Fruit fly (Drosophila melanogaster) whole organism, embryonic: ENCODE data around the gene SPR.

ENCODE experiments used
- Ada2b ChIP-seq: fragments of 200-800 bp; sonication (Bioruptor generic); IDR thresholded peaks from 2 replicates; pipeline ENCODE4 v1.3.6; 2022; ENCODE audit warnings: missing biosample characterization, missing genetic modification characterization
- B-H2 ChIP-seq: fragments of 200-800 bp; sonication (Bioruptor generic); optimal IDR thresholded peaks from 2 replicates; lab custom pipeline; 2018; ENCODE audit warnings: missing biosample characterization, mild to moderate bottlenecking, missing genetic modification characterization
- CG10147 ChIP-seq: fragments of 200-800 bp; sonication (Bioruptor generic); optimal IDR thresholded peaks from 2 replicates; lab custom pipeline; 2019; ENCODE audit warnings: missing biosample characterization, mild to moderate bottlenecking, missing genetic modification characterization, moderate library complexity
- CG10431 ChIP-seq: fragments of 200-800 bp; sonication (Bioruptor generic); optimal IDR thresholded peaks from 3 replicates; lab custom pipeline; 2018; ENCODE audit warnings: missing biosample characterization, mild to moderate bottlenecking, missing genetic modification characterization
- CG11695 ChIP-seq: fragments of 200-800 bp; sonication (Bioruptor generic); IDR thresholded peaks from 3 replicates; pipeline ENCODE4 v1.3.6; 2022; ENCODE audit warnings: missing biosample characterization, missing genetic modification characterization
- CG1233 ChIP-seq: fragments of 200-800 bp; sonication (Bioruptor generic); optimal IDR thresholded peaks from 4 replicates; lab custom pipeline; 2018; ENCODE audit warnings: missing biosample characterization, mild to moderate bottlenecking, missing genetic modification characterization
- CG13894 ChIP-seq: fragments of 200-800 bp; sonication (Bioruptor generic); optimal IDR thresholded peaks from 3 replicates; lab custom pipeline; 2018; ENCODE audit warnings: missing biosample characterization, mild to moderate bottlenecking, missing genetic modification characterization, moderate library complexity
- CG15696 ChIP-seq: fragments of 200-800 bp; sonication (Bioruptor generic); optimal IDR thresholded peaks from 2 replicates; lab custom pipeline; 2019; ENCODE audit warnings: missing biosample characterization, mild to moderate bottlenecking, missing genetic modification characterization, moderate library complexity
- CG17186 ChIP-seq: fragments of 200-800 bp; sonication (Bioruptor generic); optimal IDR thresholded peaks from 3 replicates; lab custom pipeline; 2017; ENCODE audit warnings: missing biosample characterization, missing genetic modification reagents, missing genetic modification characterization
- CG17385 ChIP-seq: fragments of 200-800 bp; sonication (Bioruptor generic); optimal IDR thresholded peaks from 3 replicates; lab custom pipeline; 2018; ENCODE audit warnings: missing biosample characterization, mild to moderate bottlenecking, missing genetic modification characterization
- CG17829 ChIP-seq: fragments of 200-800 bp; optimal IDR thresholded peaks from 2 replicates; lab custom pipeline; 2019; ENCODE audit warnings: missing biosample characterization, mild to moderate bottlenecking, missing genetic modification characterization, moderate library complexity
- CG32532 ChIP-seq: fragments of 200-800 bp; sonication (Bioruptor generic); IDR thresholded peaks from 2 replicates; pipeline ENCODE4 v1.3.6; 2022; ENCODE audit warnings: missing biosample characterization, missing genetic modification characterization
- CG3407 ChIP-seq: fragments of 200-800 bp; sonication (Bioruptor generic); optimal IDR thresholded peaks from 2 replicates; lab custom pipeline; 2018; ENCODE audit warnings: missing biosample characterization, mild to moderate bottlenecking, missing genetic modification characterization
- CG8290 ChIP-seq, 3 experiments: fragments of 200-800 bp; sonication (Bioruptor generic); optimal IDR thresholded peaks; 2 replicates each; lab custom pipeline; 2016 to 2019; ENCODE audit warnings: missing biosample characterization in 3 of 3, missing genetic modification characterization in 3 of 3, mild to moderate bottlenecking in 2 of 3, moderate library complexity in 1 of 3
- CG8478 ChIP-seq: fragments of >200 bp; optimal IDR thresholded peaks from 2 replicates; lab custom pipeline; 2018
- CG9215 ChIP-seq: fragments of 200-800 bp; sonication (Bioruptor generic); IDR thresholded peaks from 2 replicates; pipeline ENCODE4 v1.3.6; 2022; ENCODE audit warnings: missing biosample characterization, missing genetic modification characterization
- Camta ChIP-seq: fragments of 200-800 bp; sonication (Bioruptor generic); optimal IDR thresholded peaks from 2 replicates; lab custom pipeline; 2016; ENCODE audit warnings: missing biosample characterization, missing genetic modification characterization
- Doc3 ChIP-seq: fragments of 200-800 bp; sonication (Bioruptor generic); IDR thresholded peaks from 3 replicates; pipeline ENCODE4 v1.3.6; 2022; ENCODE audit warnings: missing biosample characterization, missing genetic modification characterization; ENCODE audit not compliant: partially characterized antibody
- E2f1 ChIP-seq: fragments of 200-800 bp; sonication (Bioruptor generic); IDR thresholded peaks from 2 replicates; pipeline ENCODE4 v1.3.6; 2022; ENCODE audit warnings: missing biosample characterization, missing genetic modification characterization
- Elba2 ChIP-seq: fragments of 200-800 bp; sonication (Bioruptor generic); optimal IDR thresholded peaks from 3 replicates; lab custom pipeline; 2016; ENCODE audit warnings: missing biosample characterization, missing genetic modification characterization
- HHEX ChIP-seq: fragments of 200-800 bp; sonication (Bioruptor generic); optimal IDR thresholded peaks from 3 replicates; lab custom pipeline; 2017; ENCODE audit warnings: missing biosample characterization, mild to moderate bottlenecking, missing genetic modification characterization, missing genetic modification reagents
- Hand ChIP-seq: fragments of 200-800 bp; sonication (Bioruptor generic); optimal IDR thresholded peaks from 2 replicates; lab custom pipeline; 2017; ENCODE audit warnings: mild to moderate bottlenecking, missing biosample characterization, missing genetic modification reagents, missing genetic modification characterization
- Hsf ChIP-seq: fragments of 200-800 bp; sonication (Bioruptor generic); optimal IDR thresholded peaks from 3 replicates; lab custom pipeline; 2016; ENCODE audit warnings: missing biosample characterization, missing genetic modification characterization
- Myb ChIP-seq: fragments of 200-800 bp; sonication (Bioruptor generic); optimal IDR thresholded peaks from 2 replicates; lab custom pipeline; 2016; ENCODE audit warnings: missing biosample characterization, missing genetic modification characterization
- NFAT ChIP-seq: fragments of 200-800 bp; sonication (Bioruptor generic); IDR thresholded peaks from 2 replicates; pipeline ENCODE4 v1.3.6; 2022; ENCODE audit warnings: missing biosample characterization, missing genetic modification characterization
- Nf-YB ChIP-seq: fragments of 200-800 bp; sonication (Bioruptor generic); optimal IDR thresholded peaks from 3 replicates; lab custom pipeline; 2019; ENCODE audit warnings: missing biosample characterization, mild to moderate bottlenecking, missing genetic modification characterization, moderate library complexity
- PHDP ChIP-seq: fragments of 200-800 bp; sonication (Bioruptor generic); optimal IDR thresholded peaks from 3 replicates; lab custom pipeline; 2018; ENCODE audit warnings: missing biosample characterization, mild to moderate bottlenecking, missing genetic modification characterization, moderate library complexity
- Pdp1 ChIP-seq, 2 experiments: fragments of 200-800 bp; sonication (Bioruptor generic); optimal IDR thresholded peaks; 3 replicates each; lab custom pipeline; 2016; ENCODE audit warnings: missing biosample characterization in 2 of 2, missing genetic modification characterization in 2 of 2, mild to moderate bottlenecking in 1 of 2, moderate library complexity in 1 of 2
- Scr ChIP-seq: fragments of 200-800 bp; sonication (Bioruptor generic); IDR thresholded peaks from 2 replicates; pipeline ENCODE4 v1.3.6; 2022; ENCODE audit warnings: missing biosample characterization, missing genetic modification characterization; ENCODE audit not compliant: partially characterized antibody
- amos ChIP-seq: fragments of 200-800 bp; sonication (Bioruptor generic); IDR thresholded peaks from 2 replicates; pipeline ENCODE4 v1.3.6; 2022; ENCODE audit warnings: missing biosample characterization, missing genetic modification characterization; ENCODE audit not compliant: partially characterized antibody
- caup ChIP-seq: fragments of 200-800 bp; sonication (Bioruptor generic); optimal IDR thresholded peaks from 3 replicates; lab custom pipeline; 2017; ENCODE audit warnings: missing biosample characterization, mild to moderate bottlenecking, missing genetic modification characterization, moderate library complexity; ENCODE audit not compliant: severe bottlenecking
- cg ChIP-seq: fragments of 200-800 bp; sonication (Bioruptor generic); optimal IDR thresholded peaks from 3 replicates; lab custom pipeline; 2019; ENCODE audit warnings: missing biosample characterization, mild to moderate bottlenecking, missing genetic modification characterization, moderate library complexity
- ems ChIP-seq: fragments of 200-800 bp; sonication (Bioruptor generic); optimal IDR thresholded peaks from 3 replicates; lab custom pipeline; 2016; ENCODE audit warnings: missing biosample characterization, missing genetic modification characterization
- gce ChIP-seq: fragments of 200-800 bp; sonication (Bioruptor generic); IDR thresholded peaks from 3 replicates; pipeline ENCODE4 v1.3.6; 2022; ENCODE audit warnings: missing biosample characterization, missing genetic modification characterization
- gcm2 ChIP-seq: fragments of 200-800 bp; sonication (Bioruptor generic); optimal IDR thresholded peaks from 2 replicates; lab custom pipeline; 2016; ENCODE audit warnings: missing biosample characterization, missing genetic modification characterization
- gsb-n ChIP-seq: fragments of 200-800 bp; sonication (Bioruptor generic); optimal IDR thresholded peaks from 3 replicates; lab custom pipeline; 2018; ENCODE audit warnings: missing biosample characterization, mild to moderate bottlenecking, missing genetic modification characterization
- kah ChIP-seq: fragments of 200-800 bp; sonication (Bioruptor generic); optimal IDR thresholded peaks from 2 replicates; lab custom pipeline; 2018; ENCODE audit warnings: missing biosample characterization, mild to moderate bottlenecking, missing genetic modification characterization
- nau ChIP-seq: fragments of 200-800 bp; sonication (Bioruptor generic); optimal IDR thresholded peaks from 3 replicates; lab custom pipeline; 2017; ENCODE audit warnings: missing biosample characterization, mild to moderate bottlenecking, missing genetic modification characterization, missing genetic modification reagents
- nerfin-2 ChIP-seq: fragments of 200-800 bp; sonication (Bioruptor generic); IDR thresholded peaks from 2 replicates; pipeline ENCODE4 v1.3.6; 2022; ENCODE audit warnings: missing biosample characterization, missing genetic modification characterization; ENCODE audit not compliant: partially characterized antibody
- pros ChIP-seq: fragments of 200-800 bp; sonication (Bioruptor generic); optimal IDR thresholded peaks from 3 replicates; lab custom pipeline; 2019; ENCODE audit warnings: missing biosample characterization, mild to moderate bottlenecking, missing genetic modification characterization, moderate library complexity
- seq ChIP-seq: fragments of 200-800 bp; sonication (Bioruptor generic); IDR thresholded peaks from 2 replicates; pipeline ENCODE4 v1.3.6; 2022; ENCODE audit warnings: missing biosample characterization, missing genetic modification characterization
- sna ChIP-seq: fragments of 200-800 bp; sonication (Bioruptor generic); IDR thresholded peaks from 2 replicates; pipeline ENCODE4 v1.3.6; 2022; ENCODE audit warnings: missing biosample characterization, missing genetic modification characterization; ENCODE audit not compliant: partially characterized antibody
- sqz ChIP-seq: fragments of 200-800 bp; sonication (Bioruptor generic); optimal IDR thresholded peaks from 3 replicates; lab custom pipeline; 2018; ENCODE audit warnings: missing biosample characterization, mild to moderate bottlenecking, missing genetic modification characterization
- ssp ChIP-seq: fragments of 200-800 bp; sonication (Bioruptor generic); IDR thresholded peaks from 2 replicates; pipeline ENCODE4 v1.3.6; 2022; ENCODE audit warnings: missing biosample characterization, missing genetic modification characterization
- trh ChIP-seq: fragments of 200-800 bp; sonication (Bioruptor generic); optimal IDR thresholded peaks from 2 replicates; lab custom pipeline; 2016; ENCODE audit warnings: missing biosample characterization, missing genetic modification characterization
- ttk ChIP-seq: fragments of 200-800 bp; sonication (Bioruptor generic); IDR thresholded peaks from 2 replicates; pipeline ENCODE4 v2.1.2; 2022; ENCODE audit warnings: missing biosample characterization, missing genetic modification characterization
- zen ChIP-seq: fragments of 200-800 bp; sonication (Bioruptor generic); optimal IDR thresholded peaks from 3 replicates; lab custom pipeline; 2018; ENCODE audit warnings: missing biosample characterization, mild to moderate bottlenecking, missing genetic modification characterization, moderate library complexity

SPR gene

DNA sequence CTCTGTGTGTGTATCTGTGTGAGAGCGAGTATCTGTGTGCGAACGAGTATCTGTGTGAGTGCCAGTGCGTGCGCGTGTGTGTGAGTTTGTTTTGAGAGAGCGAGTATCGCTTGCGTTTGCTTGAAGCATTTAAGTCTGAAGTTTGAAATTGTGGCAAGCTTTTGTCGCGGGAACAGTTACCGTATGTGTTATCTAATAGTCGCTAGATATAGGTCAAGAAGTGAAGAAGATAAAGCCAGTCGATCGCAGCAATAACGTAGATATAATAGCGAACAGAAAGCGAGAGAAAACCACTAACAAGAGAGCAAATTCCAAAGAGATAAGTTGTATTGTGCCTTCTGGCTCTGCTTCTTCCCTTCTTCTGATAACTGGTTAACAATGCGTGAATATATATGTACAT, 71.7 kb downstream of the SPR start (continued):
- TF ChIP-seq CG17186 (GFP tag; lab: Kevin White, UChicago) = no peak
- peak; percentile 82 for TF ChIP-seq cg
- no peak for TF ChIP-seq CG10431
- TF ChIP-seq gcm2 (GFP tag; lab: Kevin White, UChicago) = no peak
- TF ChIP-seq CG13894 (tag; lab: Kevin White, UChicago) = peak; percentile 83
- TF ChIP-seq Hand (GFP tag; lab: Kevin White, UChicago) = no peak
- TF ChIP-seq CG8478 (lab: Kevin White, UChicago) = no peak
- TF ChIP-seq sqz (GFP tag; lab: Kevin White, UChicago) = peak; percentile 27

DNA sequence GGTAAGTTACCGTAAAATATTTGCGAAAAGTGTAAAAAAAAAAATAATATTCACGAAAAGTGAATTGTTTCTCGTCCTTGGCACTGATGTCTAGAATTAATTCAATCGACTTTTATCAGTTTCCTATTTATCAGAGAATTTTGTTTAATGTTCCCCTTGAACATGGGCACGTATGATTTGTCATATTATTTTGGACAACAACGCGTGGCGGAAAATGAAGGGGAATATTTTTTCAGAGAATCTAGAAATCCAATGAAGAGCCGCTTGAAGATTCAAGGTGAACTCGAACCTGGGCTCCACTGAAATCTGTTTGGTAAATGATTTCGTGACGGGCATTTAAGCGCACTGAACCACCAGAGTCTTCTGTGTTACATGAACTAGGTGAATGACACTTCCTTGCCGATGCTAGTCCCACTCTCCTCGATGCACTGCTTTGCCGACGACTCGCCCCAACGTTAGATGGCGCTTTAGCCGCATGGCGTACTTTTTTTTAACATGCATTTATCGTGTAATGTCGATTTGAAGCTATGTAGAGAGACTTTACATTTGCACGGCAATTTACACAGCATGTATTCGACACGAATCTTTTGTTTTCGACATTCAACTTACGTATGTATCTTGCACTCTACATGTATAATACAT, 77.9 kb downstream of the SPR start:
- TF ChIP-seq Camta = no peak
- no peak for TF ChIP-seq B-H2
- TF ChIP-seq CG8290 (GFP tag; optimal IDR thresholded peaks at IDR 0.05; lab: Kevin White, UChicago) = no peak
- peak in 1 of 2 experiments; percentile 23 for TF ChIP-seq CG8290 (tag; optimal IDR thresholded peaks at IDR 0.05; lab: Kevin White, UChicago)
- no peak for TF ChIP-seq PHDP (tag; lab: Kevin White, UChicago)
- TF ChIP-seq nerfin-2 = peak; percentile 92
- no peak for TF ChIP-seq E2f1
- TF ChIP-seq CG10147 = no peak
- TF ChIP-seq caup (GFP tag; lab: Kevin White, UChicago) = no peak
- TF ChIP-seq CG3407 = no peak
- no peak for TF ChIP-seq Elba2 (GFP tag; lab: Kevin White, UChicago)
- peak; percentile 79 for TF ChIP-seq sna (GFP tag; lab: Robert Waterston, UW)
- TF ChIP-seq ssp (GFP tag; lab: Robert Waterston, UW) = no peak
- no peak for TF ChIP-seq CG15696 (tag; lab: Kevin White, UChicago)
- peak; percentile 78 for TF ChIP-seq Scr
- TF ChIP-seq CG1233 (GFP tag; lab: Kevin White, UChicago) = no peak
- TF ChIP-seq amos (GFP tag; lab: Robert Waterston, UW) = peak; percentile 81
- TF ChIP-seq kah (GFP tag; lab: Kevin White, UChicago) = no peak
- TF ChIP-seq pros (GFP tag; lab: Kevin White, UChicago) = peak; percentile 87
- TF ChIP-seq sqz (GFP tag; lab: Kevin White, UChicago) = peak; percentile 16
- no peak for TF ChIP-seq seq
- TF ChIP-seq CG11695 (GFP tag; lab: Robert Waterston, UW) = peak; percentile 16; the same call in 1 of the 3 replicates
- TF ChIP-seq gsb-n (tag; lab: Kevin White, UChicago) = no peak
- TF ChIP-seq CG17829 (tag; lab: Kevin White, UChicago) = peak; percentile 2
- no peak for TF ChIP-seq CG17385 (GFP tag; lab: Kevin White, UChicago)
- TF ChIP-seq NFAT = no peak
- 0 out of 3 replicates have a peak, but pooled peaks have one; percentile 4 for TF ChIP-seq gce (GFP tag; lab: Robert Waterston, UW)
- peak; percentile 14 for TF ChIP-seq HHEX
- TF ChIP-seq Nf-YB (GFP tag; lab: Kevin White, UChicago) = no peak
- TF ChIP-seq ttk = no peak
- TF ChIP-seq trh = no peak
- TF ChIP-seq CG9215 (GFP tag; lab: Robert Waterston, UW) = 0 out of 2 replicates have a peak, but pooled peaks have one; percentile 22
- TF ChIP-seq Doc3 = 0 out of 3 replicates have a peak, but pooled peaks have one; percentile 36
- no peak for TF ChIP-seq Ada2b
- TF ChIP-seq CG32532 = peak; percentile 43
- TF ChIP-seq Myb (GFP tag; lab: Kevin White, UChicago) = peak; percentile 82
- no peak for TF ChIP-seq ems
- no peak for TF ChIP-seq zen (tag; lab: Kevin White, UChicago)
- no peak for TF ChIP-seq nau (GFP tag; lab: Kevin White, UChicago)
- no peak for TF ChIP-seq CG17186 (GFP tag; lab: Kevin White, UChicago)
- no peak for TF ChIP-seq Hsf
- no peak for TF ChIP-seq Pdp1 (GFP tag; optimal IDR thresholded peaks at IDR 0.05; lab: Kevin White, UChicago)
